Worm (Caenorhabditis elegans) whole organism, young adult: ENCODE results near the gene msp-33.

Experiments used
- F49E8.2 ChIP-seq: sonication (generic microtip); optimal IDR thresholded peaks from 3 replicates; lab custom pipeline; 2017; ENCODE audit warnings: missing genetic modification characterization, mild to moderate bottlenecking, missing compliant biosample characterization, antibody characterized with exemption, moderate library complexity; ENCODE audit not compliant: insufficient read depth
- F55B11.4 ChIP-seq: sonication (generic microtip); optimal IDR thresholded peaks from 2 replicates; lab custom pipeline; 2016; ENCODE audit warnings: missing compliant biosample characterization, missing genetic modification characterization, borderline replicate concordance; ENCODE audit not compliant: insufficient read depth
- cebp-1 ChIP-seq, 2 experiments: fragments of 200-800 bp in 1 of 2; sonication (Bioruptor generic) in 1 of 2; sonication (generic microtip) in 1 of 2; IDR thresholded peaks in 1 of 2; optimal IDR thresholded peaks in 1 of 2; 2 replicates each; pipeline versions ENCODE4 v1.3.6 to Lab custom; 2017 to 2022; ENCODE audit warnings: missing compliant biosample characterization in 2 of 2, missing genetic modification characterization in 2 of 2, mild to moderate bottlenecking in 1 of 2, missing genetic modification reagents in 1 of 2, moderate library complexity in 1 of 2
- lin-35 ChIP-seq, 3 experiments: fragments of 150-350 bp in 2 of 3; sonication (generic microtip) in 1 of 3; optimal IDR thresholded peaks; 2 replicates each; lab custom pipeline; 2014 to 2018; ENCODE audit warnings: missing biosample characterization in 3 of 3, missing genetic modification characterization in 3 of 3, missing genetic modification reagents in 3 of 3
- lsy-27 ChIP-seq: sonication (generic microtip); optimal IDR thresholded peaks from 2 replicates; lab custom pipeline; 2017; ENCODE audit warnings: missing genetic modification characterization, mild to moderate bottlenecking, missing compliant biosample characterization, antibody characterized with exemption, missing genotype, borderline replicate concordance; ENCODE audit not compliant: insufficient read depth
- nhr-27 ChIP-seq: fragments of 200-800 bp; sonication (Bioruptor generic); optimal IDR thresholded peaks from 2 replicates; lab custom pipeline; 2018; ENCODE audit warnings: mild to moderate bottlenecking, missing genetic modification characterization, moderate library complexity, missing compliant biosample characterization
- pha-4 ChIP-seq: fragments of 150-350 bp; sonication (generic microtip); optimal IDR thresholded peaks from 2 replicates; lab custom pipeline; 2014; ENCODE audit warnings: missing biosample characterization, missing genetic modification reagents, missing genetic modification characterization
- sea-2 ChIP-seq: fragments of 200-800 bp; sonication (Bioruptor generic); IDR thresholded peaks from 2 replicates; pipeline ENCODE4 v1.3.6; 2022; ENCODE audit warnings: missing genetic modification characterization, missing compliant biosample characterization
- snpc-1.1 ChIP-seq: sonication (generic microtip); optimal IDR thresholded peaks from 2 replicates; lab custom pipeline; 2017; ENCODE audit warnings: missing genetic modification characterization, mild to moderate bottlenecking, missing compliant biosample characterization, antibody characterized with exemption, moderate library complexity, missing genotype, missing genetic modification reagents; ENCODE audit not compliant: insufficient read depth
- snpc-3.4 ChIP-seq: sonication (generic microtip); optimal IDR thresholded peaks from 2 replicates; lab custom pipeline; 2017; ENCODE audit warnings: missing genetic modification characterization, mild to moderate bottlenecking, missing compliant biosample characterization, antibody characterized with exemption, moderate library complexity, missing genotype, missing genetic modification reagents
- snpc-4 ChIP-seq, 5 experiments: fragments of 150-350 bp in 1 of 5; sonication (generic microtip) in 4 of 5; optimal IDR thresholded peaks; 2 replicates each; lab custom pipeline; 2014 to 2018; ENCODE audit warnings: missing genetic modification characterization in 5 of 5, missing biosample characterization in 3 of 5, antibody characterized with exemption in 2 of 5, mild to moderate bottlenecking in 2 of 5, missing compliant biosample characterization in 2 of 5, missing genotype in 2 of 5, moderate library complexity in 2 of 5, missing genetic modification reagents in 1 of 5
- tbx-9 ChIP-seq: sonication (generic microtip); optimal IDR thresholded peaks from 2 replicates; lab custom pipeline; 2016; ENCODE audit warnings: borderline replicate concordance, missing genetic modification characterization, inconsistent platforms, missing compliant biosample characterization
- unc-62 ChIP-seq: fragments of 150-350 bp; optimal IDR thresholded peaks from 2 replicates; lab custom pipeline; 2014; ENCODE audit warnings: missing biosample characterization, missing genetic modification reagents, missing genetic modification characterization
- ztf-18 ChIP-seq: sonication (generic microtip); optimal IDR thresholded peaks from 2 replicates; lab custom pipeline; 2016; ENCODE audit warnings: missing genotype, mild to moderate bottlenecking, missing genetic modification characterization, missing compliant biosample characterization

DNA sequence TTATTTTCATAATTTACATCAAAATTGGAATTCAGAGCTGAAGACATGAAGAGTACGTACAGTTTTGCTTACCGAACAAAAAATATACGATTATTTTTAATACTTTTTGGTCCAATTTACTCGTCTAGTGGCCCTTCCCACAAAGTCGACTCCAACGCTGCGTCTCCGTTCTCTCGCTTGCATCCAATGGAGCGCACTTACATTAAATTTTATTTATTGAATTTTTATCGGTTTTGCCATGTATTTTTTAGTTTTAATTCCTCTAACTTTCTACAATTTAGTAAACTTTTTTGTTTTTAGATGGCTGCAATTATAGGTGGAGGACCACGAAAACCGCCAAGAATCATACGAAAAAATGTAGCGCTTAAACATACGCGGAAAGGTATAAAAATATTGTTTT, 43.0 kb upstream of the msp-33 start, which contains the start of gene ZK546.5:
- TF ChIP-seq lin-35 (GFP tag; optimal IDR thresholded peaks at IDR 0.05; lab: Kevin White, UChicago), result no peak
- no peak for TF ChIP-seq nhr-27 (tag; lab: Kevin White, UChicago)
- TF ChIP-seq sea-2, result no peak
- TF ChIP-seq ztf-18 (tag; lab: Kevin White, UChicago), result no peak
- no peak for TF ChIP-seq snpc-1.1 (tag; lab: Kevin White, UChicago)
- no peak for TF ChIP-seq lsy-27 (tag; lab: Kevin White, UChicago)
- TF ChIP-seq snpc-3.4, result no peak
- TF ChIP-seq unc-62 (GFP tag; lab: Kevin White, UChicago), result no peak
- TF ChIP-seq cebp-1 (GFP tag; IDR thresholded peaks at IDR 0.05; lab: Robert Waterston, UW), result no peak
- no peak for TF ChIP-seq cebp-1 (tag; optimal IDR thresholded peaks at IDR 0.05; lab: Kevin White, UChicago)
- no peak for TF ChIP-seq pha-4
- no peak for TF ChIP-seq tbx-9 (tag; lab: Kevin White, UChicago)
- TF ChIP-seq F55B11.4 (tag; lab: Kevin White, UChicago), result no peak
- no peak for TF ChIP-seq snpc-4 (GFP tag; optimal IDR thresholded peaks at IDR 0.05; lab: Kevin White, UChicago)
- TF ChIP-seq snpc-4 (tag; optimal IDR thresholded peaks at IDR 0.05; lab: Kevin White, UChicago), result no peak
- no peak for TF ChIP-seq F49E8.2 (tag; lab: Kevin White, UChicago)
